Fruit fly (Drosophila melanogaster): ENCODE measurements around the gene fws.

fws gene

dm6 chr2L:17429788-17430587 lies 50.8 kb downstream of the fws start (continued):
- TF ChIP-seq Meics (GFP tag; optimal IDR thresholded peaks at IDR 0.05) (peak; percentile 96), NK7.1 (GFP tag; optimal IDR thresholded peaks at IDR 0.05) (peak; percentile 17), Aef1 (GFP tag; IDR thresholded peaks at IDR 0.05) (peak; percentile 94), ro (GFP tag; IDR thresholded peaks at IDR 0.05) (peak; percentile 48), Doc3 (GFP tag; IDR thresholded peaks at IDR 0.05; ENCODE audit: partially characterized antibody) (no peak), CG2202 (tag; optimal IDR thresholded peaks at IDR 0.05) (peak; percentile 89), danr (GFP tag; IDR thresholded peaks at IDR 0.05) (peak; percentile 93), CG2120 (GFP tag; optimal IDR thresholded peaks at IDR 0.05) (peak; percentile 78), CG3281 (GFP tag; optimal IDR thresholded peaks at IDR 0.05) (peak; percentile 94), p53 (GFP tag; optimal IDR thresholded peaks at IDR 0.05) (no peak), CG34376 (GFP tag; optimal IDR thresholded peaks at IDR 0.05) (peak; percentile 62), CG7745 (tag; optimal IDR thresholded peaks at IDR 0.05) (no peak), Neu2 (GFP tag; optimal IDR thresholded peaks at IDR 0.05; ENCODE audit: borderline replicate concordance) (no peak), kni (GFP tag; optimal IDR thresholded peaks at IDR 0.05) (peak; percentile 83), CG8281 (tag; optimal IDR thresholded peaks at IDR 0.05) (peak; percentile 90), ap (GFP tag; IDR thresholded peaks at IDR 0.05) (peak; percentile 92), Six4 (GFP tag; optimal IDR thresholded peaks at IDR 0.05) (peak; percentile 94), CG18011 (GFP tag; optimal IDR thresholded peaks at IDR 0.05) (peak; percentile 63), Kr (GFP tag; optimal IDR thresholded peaks at IDR 0.05) (no peak), Ssrp (tag; optimal IDR thresholded peaks at IDR 0.05) (peak; percentile 69), CG14441 (GFP tag; IDR thresholded peaks at IDR 0.05) (peak; percentile 91), C15 (GFP tag; IDR thresholded peaks at IDR 0.05) (peak; percentile 72; the same call in 1 of the 3 replicates), ERR (GFP tag; optimal IDR thresholded peaks at IDR 0.05) (no peak), disco-r (GFP tag; optimal IDR thresholded peaks at IDR 0.05) (peak; percentile 26), CG4617 (GFP tag; optimal IDR thresholded peaks at IDR 0.05; ENCODE audit: borderline replicate concordance) (peak; percentile 53), HHEX (GFP tag; optimal IDR thresholded peaks at IDR 0.05) (peak; percentile 94), CG7271 (tag; optimal IDR thresholded peaks at IDR 0.05) (peak; percentile 83), en (GFP tag; optimal IDR thresholded peaks at IDR 0.05) (peak; percentile 36), croc (GFP tag; conservative IDR thresholded peaks at IDR 0.05) (peak; percentile 93), CG17912 (GFP tag; optimal IDR thresholded peaks at IDR 0.05) (no peak), CG12744 (GFP tag; optimal IDR thresholded peaks at IDR 0.05) (no peak), Nf-YA (GFP tag; IDR thresholded peaks at IDR 0.05) (peak; percentile 89), bigmax (GFP tag; optimal IDR thresholded peaks at IDR 0.05) (no peak), CG17802 (tag; optimal IDR thresholded peaks at IDR 0.05) (peak; percentile 80), bsh (GFP tag; optimal IDR thresholded peaks at IDR 0.05) (peak; percentile 73 to 97), HLH4C (GFP tag; IDR thresholded peaks at IDR 0.05; ENCODE audit: partially characterized antibody) (no peak), lola (GFP tag; optimal IDR thresholded peaks at IDR 0.05) (peak in 1 of 3 experiments; percentile 95), CG12236 (GFP tag; optimal IDR thresholded peaks at IDR 0.05) (no peak), CG4282 (GFP tag; optimal IDR thresholded peaks at IDR 0.05) (no peak), CG7928 (GFP tag; optimal IDR thresholded peaks at IDR 0.05) (peak; percentile 69), ato (GFP tag; IDR thresholded peaks at IDR 0.05; ENCODE audit: partially characterized antibody) (no peak), tna (GFP tag; IDR thresholded peaks at IDR 0.05; ENCODE audit: partially characterized antibody) (no peak), HLH3B (GFP tag; IDR thresholded peaks at IDR 0.05) (peak; percentile 89), Bgb (GFP tag; IDR thresholded peaks at IDR 0.05; ENCODE audit: partially characterized antibody) (no peak; the same call in 1 of the 2 replicates), CG15514 (GFP tag; optimal IDR thresholded peaks at IDR 0.05) (peak; percentile 84), tup (GFP tag; optimal IDR thresholded peaks at IDR 0.05) (peak; percentile 40), lbe (GFP tag; optimal IDR thresholded peaks at IDR 0.05) (peak; percentile 94), CG9437 (GFP tag; optimal IDR thresholded peaks at IDR 0.05) (peak; percentile 96)

All from whole organism, embryonic.